Worm (Caenorhabditis elegans): Measurements from ENCODE around the gene nspe-3.

Gene nspe-3

ce11 chrII:12640370-12640769, 22.7 kb downstream of the nspe-3 start, which contains the start of gene nhr-235:
TSS of gene nhr-235 (plus strand) at chrII:12640670.
- TF ChIP-seq ceh-16 (tag; optimal IDR thresholded peaks at IDR 0.05), result no peak
- TF ChIP-seq R02D3.7 (tag; optimal IDR thresholded peaks at IDR 0.05), result no peak
- no peak for TF ChIP-seq nhr-11 (tag; optimal IDR thresholded peaks at IDR 0.05)
- no peak for TF ChIP-seq ztf-1 (GFP tag; conservative IDR thresholded peaks at IDR 0.05)
- no peak for TF ChIP-seq ZK546.5 (tag; optimal IDR thresholded peaks at IDR 0.05)
- TF ChIP-seq ztf-11 (tag; optimal IDR thresholded peaks at IDR 0.05), result no peak
- no peak for TF ChIP-seq unc-55 (GFP tag; optimal IDR thresholded peaks at IDR 0.05)
- no peak for TF ChIP-seq snpc-4 (tag; optimal IDR thresholded peaks at IDR 0.05)
- no peak for TF ChIP-seq fos-1 (tag; optimal IDR thresholded peaks at IDR 0.05)
- no peak for TF ChIP-seq lsy-2 (tag; optimal IDR thresholded peaks at IDR 0.05)
- TF ChIP-seq zag-1 (tag; optimal IDR thresholded peaks at IDR 0.05), result no peak
- TF ChIP-seq sma-3 (GFP tag; optimal IDR thresholded peaks at IDR 0.05), result no peak
- TF ChIP-seq gmeb-1 (tag; optimal IDR thresholded peaks at IDR 0.05), result no peak
- TF ChIP-seq nhr-23 (tag; optimal IDR thresholded peaks at IDR 0.05), result no peak
- TF ChIP-seq Y55F3AM.14 (GFP tag; optimal IDR thresholded peaks at IDR 0.05), result no peak
- no peak for TF ChIP-seq mbf-1 (tag; optimal IDR thresholded peaks at IDR 0.05)
- TF ChIP-seq mdl-1 (tag; optimal IDR thresholded peaks at IDR 0.05), result no peak
- TF ChIP-seq sem-4 (tag; optimal IDR thresholded peaks at IDR 0.05), result no peak

ce11 chrII:12654447-12654846, 36.8 kb downstream of the nspe-3 start, which contains the start of gene rgs-4:
TSS of gene rgs-4 (plus strand) at chrII:12654747.
- TF ChIP-seq ZK546.5 (tag; optimal IDR thresholded peaks at IDR 0.05) (no peak), elt-1 (tag; optimal IDR thresholded peaks at IDR 0.05) (no peak), fos-1 (tag; optimal IDR thresholded peaks at IDR 0.05) (no peak), ztf-11 (tag; optimal IDR thresholded peaks at IDR 0.05) (no peak), ztf-4 (tag; optimal IDR thresholded peaks at IDR 0.05) (no peak), Y55F3AM.14 (GFP tag; optimal IDR thresholded peaks at IDR 0.05) (no peak), mab-5 (tag; optimal IDR thresholded peaks at IDR 0.05) (no peak), ceh-82 (tag; optimal IDR thresholded peaks at IDR 0.05) (no peak), sma-3 (GFP tag; optimal IDR thresholded peaks at IDR 0.05) (no peak)

DNA sequence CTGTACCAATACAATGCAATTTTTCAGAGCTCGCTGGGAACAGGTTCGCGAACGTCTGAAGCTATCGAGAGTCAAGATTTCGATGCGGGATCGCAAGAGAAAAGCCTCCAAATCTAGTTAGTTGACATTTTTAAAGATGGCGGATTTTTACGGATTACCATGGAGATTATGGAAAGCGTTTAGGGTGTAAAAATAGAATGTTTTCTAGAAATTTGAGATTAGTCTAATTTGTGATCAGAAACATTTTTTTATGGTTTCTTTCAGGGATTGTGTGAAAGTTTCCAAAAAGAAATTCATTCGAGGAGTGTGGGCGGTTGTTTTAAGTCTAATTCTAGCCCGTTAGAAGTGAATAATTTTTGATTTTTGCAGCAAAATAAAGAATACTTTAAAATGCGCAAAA, 38.1 kb downstream of the nspe-3 start:
- no peak for TF ChIP-seq skn-1 (tag; optimal IDR thresholded peaks at IDR 0.05)
- no peak for TF ChIP-seq peb-1 (tag; optimal IDR thresholded peaks at IDR 0.05)
- TF ChIP-seq ztf-11 (tag; optimal IDR thresholded peaks at IDR 0.05), result no peak
- TF ChIP-seq elt-3 (tag; optimal IDR thresholded peaks at IDR 0.05), result no peak
- TF ChIP-seq nhr-23 (tag; optimal IDR thresholded peaks at IDR 0.05), result no peak
- TF ChIP-seq mbf-1 (tag; optimal IDR thresholded peaks at IDR 0.05), result no peak
- TF ChIP-seq sma-3 (GFP tag; optimal IDR thresholded peaks at IDR 0.05), result no peak
- TF ChIP-seq crh-2 (tag; optimal IDR thresholded peaks at IDR 0.05), result no peak
- no peak for TF ChIP-seq nhr-129 (tag; optimal IDR thresholded peaks at IDR 0.05)
- no peak for TF ChIP-seq alr-1 (tag; optimal IDR thresholded peaks at IDR 0.05)
- no peak for TF ChIP-seq elt-1 (tag; optimal IDR thresholded peaks at IDR 0.05)
- no peak for TF ChIP-seq nhr-6 (tag; optimal IDR thresholded peaks at IDR 0.05)
- no peak for TF ChIP-seq ceh-82 (tag; optimal IDR thresholded peaks at IDR 0.05)

ce11 chrII:12657620-12658019, 39.9 kb downstream of the nspe-3 start:
- no peak for TF ChIP-seq ztf-11 (tag; optimal IDR thresholded peaks at IDR 0.05)
- TF ChIP-seq mbf-1 (tag; optimal IDR thresholded peaks at IDR 0.05), result no peak
- TF ChIP-seq skn-1 (tag; optimal IDR thresholded peaks at IDR 0.05), result no peak

DNA sequence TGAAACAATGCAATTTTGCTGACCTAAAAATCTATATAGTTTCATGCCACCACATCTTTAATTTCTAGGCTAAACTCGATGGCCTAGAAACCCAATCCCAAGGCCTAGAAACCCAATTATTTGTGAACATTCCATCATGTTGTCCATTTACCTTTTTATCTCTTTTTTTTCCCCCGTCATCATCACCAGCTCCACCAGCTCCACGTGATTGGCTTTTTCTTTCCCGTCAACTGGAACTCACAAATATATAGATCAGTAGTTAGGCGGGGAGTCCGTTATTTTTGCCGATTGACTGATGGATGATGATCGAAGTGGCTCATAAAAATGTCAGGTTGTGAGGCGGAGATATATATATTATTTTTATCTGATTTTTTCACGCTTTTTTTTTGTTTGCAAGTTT, 40.7 kb downstream of the nspe-3 start:
- TF ChIP-seq nhr-129 (tag; optimal IDR thresholded peaks at IDR 0.05), result peak; percentile 3
- TF ChIP-seq snpc-4 (tag; optimal IDR thresholded peaks at IDR 0.05), result peak; percentile 14
- TF ChIP-seq nhr-10 (tag; optimal IDR thresholded peaks at IDR 0.05), result no peak

ce11 chrII:12659676-12660371, 42.1 kb downstream of the nspe-3 start:
- TF ChIP-seq nhr-77 (tag; optimal IDR thresholded peaks at IDR 0.05) (no peak), lin-11 (tag; optimal IDR thresholded peaks at IDR 0.05) (no peak), unc-39 (tag; optimal IDR thresholded peaks at IDR 0.05) (no peak), unc-55 (GFP tag; optimal IDR thresholded peaks at IDR 0.05) (peak; percentile 45), lin-39 (tag; optimal IDR thresholded peaks at IDR 0.05) (no peak), sem-4 (tag; optimal IDR thresholded peaks at IDR 0.05) (peak; percentile 69), nhr-12 (tag; optimal IDR thresholded peaks at IDR 0.05) (no peak), nhr-25 (tag; optimal IDR thresholded peaks at IDR 0.05) (no peak), skn-1 (tag; optimal IDR thresholded peaks at IDR 0.05) (no peak), nhr-11 (tag; optimal IDR thresholded peaks at IDR 0.05) (no peak), nhr-23 (tag; optimal IDR thresholded peaks at IDR 0.05) (no peak), nhr-21 (tag; optimal IDR thresholded peaks at IDR 0.05) (no peak), elt-3 (tag; optimal IDR thresholded peaks at IDR 0.05) (no peak), alr-1 (tag; optimal IDR thresholded peaks at IDR 0.05) (no peak), nhr-6 (tag; optimal IDR thresholded peaks at IDR 0.05) (no peak), nhr-129 (tag; optimal IDR thresholded peaks at IDR 0.05) (peak; percentile 35), lin-13 (GFP tag; optimal IDR thresholded peaks at IDR 0.05) (no peak), zag-1 (tag; optimal IDR thresholded peaks at IDR 0.05) (no peak), Y55F3AM.14 (GFP tag; optimal IDR thresholded peaks at IDR 0.05) (no peak), mdl-1 (tag; optimal IDR thresholded peaks at IDR 0.05) (peak in 1 of 2 experiments; percentile 16), F13H6.1 (tag; optimal IDR thresholded peaks at IDR 0.05) (peak; percentile 49), lsy-2 (tag; optimal IDR thresholded peaks at IDR 0.05) (peak in 1 of 2 experiments; percentile 48), C34F6.9 (tag; optimal IDR thresholded peaks at IDR 0.05) (peak; percentile 59), ztf-11 (tag; optimal IDR thresholded peaks at IDR 0.05) (no peak), ZK546.5 (tag; optimal IDR thresholded peaks at IDR 0.05) (no peak)
